Worm (Caenorhabditis elegans) whole organism, L3 larva: Measurements from ENCODE around the gene tag-294.

Experiments
- R02D3.7 ChIP-seq: fragments of 150-350 bp; optimal IDR thresholded peaks from 2 replicates; lab custom pipeline; 2014; ENCODE audit warnings: missing biosample characterization, missing genetic modification characterization
- ceh-16 ChIP-seq: sonication (generic microtip); optimal IDR thresholded peaks from 2 replicates; lab custom pipeline; 2017; ENCODE audit warnings: missing biosample characterization, missing genetic modification characterization
- egl-5 ChIP-seq: fragments of 150-350 bp; optimal IDR thresholded peaks from 2 replicates; lab custom pipeline; 2017; ENCODE audit warnings: missing biosample characterization, missing genetic modification reagents, missing genetic modification characterization, inconsistent platforms
- elt-2 ChIP-seq: sonication (generic microtip); optimal IDR thresholded peaks from 2 replicates; lab custom pipeline; 2016; ENCODE audit warnings: missing genetic modification reagents, mild to moderate bottlenecking, missing genetic modification characterization, missing compliant biosample characterization
- elt-3 ChIP-seq, 3 experiments: fragments of 150-350 bp in 1 of 3; sonication (generic microtip) in 2 of 3; optimal IDR thresholded peaks; 2 replicates in 2 of 3; 4 replicates in 1 of 3; lab custom pipeline; 2014 to 2017; ENCODE audit warnings: missing biosample characterization in 3 of 3, missing genetic modification characterization in 3 of 3
- fkh-2 ChIP-seq: fragments of 150-350 bp; optimal IDR thresholded peaks from 2 replicates; lab custom pipeline; 2014; ENCODE audit warnings: missing biosample characterization, missing genetic modification reagents, missing genetic modification characterization
- lsy-12 ChIP-seq: sonication (generic microtip); optimal IDR thresholded peaks from 2 replicates; lab custom pipeline; 2016; ENCODE audit warnings: mild to moderate bottlenecking, missing genetic modification characterization, missing compliant biosample characterization
- nhr-12 ChIP-seq: fragments of 150-350 bp; optimal IDR thresholded peaks from 2 replicates; lab custom pipeline; 2014; ENCODE audit warnings: missing biosample characterization, missing genetic modification characterization
- nhr-43 ChIP-seq: sonication (generic microtip); optimal IDR thresholded peaks from 2 replicates; lab custom pipeline; 2016; ENCODE audit warnings: mild to moderate bottlenecking, missing genetic modification characterization, missing compliant biosample characterization; ENCODE audit not compliant: poor library complexity, severe bottlenecking
- pha-4 ChIP-seq: fragments of 150-350 bp; optimal IDR thresholded peaks from 2 replicates; lab custom pipeline; 2014; ENCODE audit warnings: missing biosample characterization, missing genetic modification reagents, missing genetic modification characterization
- pqm-1 ChIP-seq: fragments of 150-350 bp; optimal IDR thresholded peaks from 2 replicates; lab custom pipeline; 2017; ENCODE audit warnings: missing biosample characterization, missing genetic modification characterization, inconsistent platforms
- snpc-4 ChIP-seq: fragments of 150-350 bp; optimal IDR thresholded peaks from 2 replicates; lab custom pipeline; 2014; ENCODE audit warnings: missing biosample characterization, missing genetic modification characterization
- zag-1 ChIP-seq: fragments of 150-350 bp; optimal IDR thresholded peaks from 2 replicates; lab custom pipeline; 2014; ENCODE audit warnings: missing biosample characterization, missing genetic modification characterization

tag-294 gene

DNA sequence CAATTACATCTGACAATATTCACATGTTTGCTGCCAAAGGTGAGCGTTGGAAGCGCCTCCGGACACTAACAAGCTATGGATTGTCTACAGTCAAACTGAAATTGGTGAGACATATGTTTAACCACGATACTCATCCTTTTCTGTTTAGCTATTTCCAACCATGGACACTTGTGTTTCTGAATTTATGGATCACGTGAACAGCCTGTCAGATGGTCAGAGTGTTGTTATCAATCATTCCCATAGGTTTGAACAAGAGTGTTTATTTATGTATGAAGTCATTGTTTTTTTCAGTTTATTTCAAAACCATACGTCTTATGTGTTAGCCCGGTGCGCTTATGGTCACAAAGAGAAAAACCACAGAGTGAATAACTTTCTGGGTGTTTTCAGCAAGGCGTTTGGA is 47.8 kb downstream of the tag-294 start:
- TF ChIP-seq elt-3 (tag; optimal IDR thresholded peaks at IDR 0.05; lab: Kevin White, UChicago) (no peak), zag-1 (tag; lab: Kevin White, UChicago) (no peak), pha-4 (tag; lab: Kevin White, UChicago) (peak; percentile 25), nhr-12 (no peak), pqm-1 (peak; percentile 17)
- TF ChIP-seq, all 47 proteins: peak for 2

DNA sequence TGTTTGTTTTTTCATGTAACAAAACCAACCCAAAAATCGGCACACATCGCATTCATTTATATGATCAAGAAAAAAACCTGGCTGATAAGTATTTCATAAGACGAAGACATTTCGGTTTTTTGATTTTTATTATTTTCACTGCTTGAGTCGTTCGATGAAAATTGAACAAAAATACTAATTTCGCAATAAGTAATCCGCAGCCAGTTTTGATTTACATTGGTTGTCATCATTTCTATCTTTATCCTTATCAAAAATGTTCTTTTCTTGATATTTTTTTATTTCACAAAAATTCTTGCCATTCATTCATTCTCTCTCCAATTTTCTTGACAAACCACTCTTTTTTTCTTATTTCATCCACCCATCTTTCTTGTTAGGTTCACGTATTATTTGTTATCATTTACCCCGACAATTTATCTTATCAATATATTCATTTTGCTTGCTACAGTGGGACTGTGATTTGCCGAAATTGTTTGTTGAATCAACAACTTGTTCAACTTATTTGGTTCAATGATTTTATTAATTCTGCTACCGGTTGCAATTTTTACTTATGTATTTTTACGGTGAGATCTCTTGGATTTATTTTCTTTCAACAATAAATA is 49.0 kb downstream of the tag-294 start, which contains the start of gene cyp-43A1:
Gene cyp-43A1 (plus strand): TSS at position 446 of the 599 bp plus-strand sequence.
- TF ChIP-seq elt-2 (tag; lab: Kevin White, UChicago), result peak; percentile 71
- no peak for TF ChIP-seq elt-3 (tag; optimal IDR thresholded peaks at IDR 0.05; lab: Kevin White, UChicago)

ce11 chrX:5713479-5713878 is 49.7 kb downstream of the tag-294 start:
- TF ChIP-seq elt-2 (tag; lab: Kevin White, UChicago), result peak; percentile 28
- TF ChIP-seq ceh-16 (tag; lab: Kevin White, UChicago), result no peak
- TF ChIP-seq nhr-43 (tag; lab: Kevin White, UChicago), result peak; percentile 59
- no peak for TF ChIP-seq egl-5
- peak; percentile 11 for TF ChIP-seq lsy-12

- TF ChIP-seq snpc-4 (no peak), R02D3.7 (tag; lab: Kevin White, UChicago) (no peak), pha-4 (tag; lab: Kevin White, UChicago) (no peak), fkh-2 (tag; lab: Kevin White, UChicago) (no peak), nhr-43 (tag; lab: Kevin White, UChicago) (no peak)
These were observed 52.6 kb downstream of the tag-294 start, which contains the start of gene cat-1 for ce11 chrX:5710637-5711036. Gene cat-1 (minus strand): TSS chrX:5710737.
